Worm (Caenorhabditis elegans) whole organism, young adult: ENCODE results near the gene ckb-2.

Experiments
- F33H1.4 ChIP-seq: fragments of 200-800 bp; sonication (Bioruptor generic); IDR thresholded peaks from 2 replicates; pipeline ENCODE4 v1.3.6; 2022; ENCODE audit warnings: missing genetic modification reagents, missing genetic modification characterization, missing compliant biosample characterization
- K12H6.12 ChIP-seq: fragments of 200-800 bp; sonication (Bioruptor generic); optimal IDR thresholded peaks from 2 replicates; lab custom pipeline; 2018; ENCODE audit warnings: mild to moderate bottlenecking, missing genetic modification characterization, missing compliant biosample characterization
- attf-5 ChIP-seq: fragments of 200-800 bp; sonication (Bioruptor generic); optimal IDR thresholded peaks from 2 replicates; lab custom pipeline; 2018; ENCODE audit warnings: mild to moderate bottlenecking, missing genetic modification characterization, missing compliant biosample characterization
- ceh-79 ChIP-seq: sonication (generic microtip); optimal IDR thresholded peaks from 2 replicates; lab custom pipeline; 2017; ENCODE audit warnings: mild to moderate bottlenecking, missing genetic modification characterization, missing compliant biosample characterization
- dpl-1 ChIP-seq: fragments of 150-350 bp; optimal IDR thresholded peaks from 2 replicates; lab custom pipeline; 2014; ENCODE audit warnings: missing biosample characterization, missing genetic modification reagents, missing genetic modification characterization
- efl-1 ChIP-seq: fragments of 150-350 bp; optimal IDR thresholded peaks from 2 replicates; lab custom pipeline; 2014; ENCODE audit warnings: missing biosample characterization, missing genetic modification reagents, missing genetic modification characterization
- ekl-4 ChIP-seq: fragments of 200-800 bp; sonication (Bioruptor generic); IDR thresholded peaks from 2 replicates; pipeline ENCODE4 v1.3.6; 2022; ENCODE audit warnings: missing genetic modification reagents, missing genetic modification characterization, missing compliant biosample characterization
- hlh-26 ChIP-seq: fragments of 200-800 bp; sonication (Bioruptor generic); conservative IDR thresholded peaks from 2 replicates; pipeline ENCODE4 v1.3.6; 2022; ENCODE audit warnings: missing genetic modification reagents, missing genetic modification characterization, missing compliant biosample characterization
- lin-35 ChIP-seq, 3 experiments: fragments of 150-350 bp in 2 of 3; sonication (generic microtip) in 1 of 3; optimal IDR thresholded peaks; 2 replicates each; lab custom pipeline; 2014 to 2018; ENCODE audit warnings: missing biosample characterization in 3 of 3, missing genetic modification characterization in 3 of 3, missing genetic modification reagents in 3 of 3
- lsl-1 ChIP-seq: fragments of 200-800 bp; sonication (Bioruptor generic); optimal IDR thresholded peaks from 2 replicates; lab custom pipeline; 2018; ENCODE audit warnings: mild to moderate bottlenecking, missing genetic modification characterization, moderate library complexity, missing compliant biosample characterization
- mcd-1 ChIP-seq: fragments of 200-800 bp; sonication (Bioruptor generic); IDR thresholded peaks from 2 replicates; pipeline ENCODE4 v1.3.6; 2022; ENCODE audit warnings: missing genetic modification reagents, missing genetic modification characterization, missing compliant biosample characterization
- nhr-120 ChIP-seq: fragments of 200-800 bp; sonication (Bioruptor generic); IDR thresholded peaks from 2 replicates; pipeline ENCODE4 v1.3.6; 2022; ENCODE audit warnings: missing genetic modification characterization, missing compliant biosample characterization
- pbrm-1 ChIP-seq: fragments of 200-800 bp; sonication (Bioruptor generic); IDR thresholded peaks from 2 replicates; pipeline ENCODE4 v1.3.6; 2022; ENCODE audit warnings: missing genetic modification reagents, missing genetic modification characterization, missing compliant biosample characterization
- snpc-1.1 ChIP-seq: sonication (generic microtip); optimal IDR thresholded peaks from 2 replicates; lab custom pipeline; 2017; ENCODE audit warnings: missing genetic modification characterization, mild to moderate bottlenecking, missing compliant biosample characterization, antibody characterized with exemption, moderate library complexity, missing genotype, missing genetic modification reagents; ENCODE audit not compliant: insufficient read depth
- snpc-1.3 ChIP-seq: sonication (generic microtip); optimal IDR thresholded peaks from 2 replicates; lab custom pipeline; 2017; ENCODE audit warnings: missing genetic modification characterization, mild to moderate bottlenecking, missing compliant biosample characterization, antibody characterized with exemption, moderate library complexity, missing genotype, missing genetic modification reagents; ENCODE audit not compliant: insufficient read depth
- tbp1 ChIP-seq: fragments of 200-800 bp; sonication (Bioruptor generic); optimal IDR thresholded peaks from 2 replicates; lab custom pipeline; 2018; ENCODE audit warnings: mild to moderate bottlenecking, missing genetic modification characterization, missing compliant biosample characterization
- tlf-1 ChIP-seq: fragments of 200-800 bp; sonication (Bioruptor generic); optimal IDR thresholded peaks from 2 replicates; lab custom pipeline; 2018; ENCODE audit warnings: mild to moderate bottlenecking, missing genetic modification characterization, missing compliant biosample characterization
- ztf-18 ChIP-seq: sonication (generic microtip); optimal IDR thresholded peaks from 2 replicates; lab custom pipeline; 2016; ENCODE audit warnings: missing genotype, mild to moderate bottlenecking, missing genetic modification characterization, missing compliant biosample characterization

ckb-2 gene

ce11 chrIII:4419117-4419978 lies 51.6 kb downstream of the ckb-2 start, which contains the start of the genes R07E5.7 and cku-80 (continued):
- TF ChIP-seq pbrm-1 (GFP tag; lab: Robert Waterston, UW) (peak; percentile 46; the same call in 1 of the 2 replicates), lin-35 (GFP tag; optimal IDR thresholded peaks at IDR 0.05; lab: Kevin White, UChicago) (peak in 1 of 3 experiments; percentile 62), efl-1 (GFP tag; lab: Kevin White, UChicago) (peak; percentile 69), nhr-120 (no peak), tlf-1 (peak; percentile 27), K12H6.12 (tag; lab: Kevin White, UChicago) (peak; percentile 33), ekl-4 (GFP tag; lab: Robert Waterston, UW) (peak; percentile 11; the same call in 1 of the 2 replicates), attf-5 (peak; percentile 79), tbp1 (GFP tag; lab: Kevin White, UChicago) (peak; percentile 43), lsl-1 (GFP tag; lab: Kevin White, UChicago) (peak; percentile 45), ztf-18 (tag; lab: Kevin White, UChicago) (no peak), snpc-1.3 (tag; lab: Kevin White, UChicago) (no peak), dpl-1 (GFP tag; lab: Kevin White, UChicago) (peak; percentile 72), F33H1.4 (peak; percentile 45), ceh-79 (no peak), hlh-26 (GFP tag; lab: Robert Waterston, UW) (no peak), mcd-1 (GFP tag; lab: Robert Waterston, UW) (peak; percentile 59), snpc-1.1 (tag; lab: Kevin White, UChicago) (peak; percentile 33)
